Fruit fly (Drosophila melanogaster) whole organism, embryonic: ENCODE results near the gene slmb.

Experiments
- Abd-B ChIP-seq: fragments of 200-800 bp; sonication (Bioruptor generic); optimal IDR thresholded peaks from 2 replicates; lab custom pipeline; 2018; ENCODE audit warnings: missing biosample characterization, mild to moderate bottlenecking, missing genetic modification characterization, moderate library complexity
- Asciz ChIP-seq: fragments of 200-800 bp; sonication (Bioruptor generic); optimal IDR thresholded peaks from 2 replicates; lab custom pipeline; 2017; ENCODE audit warnings: missing biosample characterization, mild to moderate bottlenecking, missing genetic modification characterization, missing genetic modification reagents
- CG10209 ChIP-seq: fragments of 200-800 bp; sonication (Bioruptor generic); optimal IDR thresholded peaks from 3 replicates; lab custom pipeline; 2017; ENCODE audit warnings: missing biosample characterization, mild to moderate bottlenecking, missing genetic modification characterization, missing genetic modification reagents
- CG10366 ChIP-seq: fragments of 200-800 bp; sonication (Bioruptor generic); IDR thresholded peaks from 2 replicates; pipeline ENCODE4 v1.3.6; 2022; ENCODE audit warnings: missing biosample characterization, missing genetic modification characterization
- CG11093 ChIP-seq: fragments of 200-800 bp; sonication (Bioruptor generic); IDR thresholded peaks from 3 replicates; pipeline ENCODE4 v1.3.6; 2022; ENCODE audit warnings: missing biosample characterization, missing genetic modification characterization
- CG11695 ChIP-seq: fragments of 200-800 bp; sonication (Bioruptor generic); IDR thresholded peaks from 3 replicates; pipeline ENCODE4 v1.3.6; 2022; ENCODE audit warnings: missing biosample characterization, missing genetic modification characterization
- CG12391 ChIP-seq: fragments of 200-800 bp; sonication (Bioruptor generic); optimal IDR thresholded peaks from 3 replicates; lab custom pipeline; 2018; ENCODE audit warnings: missing biosample characterization, mild to moderate bottlenecking, missing genetic modification characterization, moderate library complexity
- CG13123 ChIP-seq: fragments of 200-800 bp; sonication (Bioruptor generic); optimal IDR thresholded peaks from 2 replicates; lab custom pipeline; 2016; ENCODE audit warnings: missing biosample characterization, missing genetic modification characterization
- CG15479 ChIP-seq: fragments of 200-800 bp; sonication (Bioruptor generic); optimal IDR thresholded peaks from 3 replicates; lab custom pipeline; 2019; ENCODE audit warnings: missing biosample characterization, mild to moderate bottlenecking, missing genetic modification characterization, moderate library complexity
- CG16815 ChIP-seq: fragments of 200-800 bp; sonication (Bioruptor generic); optimal IDR thresholded peaks from 3 replicates; lab custom pipeline; 2017; ENCODE audit warnings: missing biosample characterization, mild to moderate bottlenecking, missing genetic modification characterization
- CG2116 ChIP-seq: fragments of 200-800 bp; sonication (Bioruptor generic); optimal IDR thresholded peaks from 3 replicates; lab custom pipeline; 2018; ENCODE audit warnings: missing biosample characterization, mild to moderate bottlenecking, missing genetic modification characterization
- CG30403 ChIP-seq: fragments of 200-800 bp; sonication (Bioruptor generic); optimal IDR thresholded peaks from 3 replicates; lab custom pipeline; 2016; ENCODE audit warnings: missing biosample characterization, missing genetic modification characterization
- CG32532 ChIP-seq: fragments of 200-800 bp; sonication (Bioruptor generic); IDR thresholded peaks from 2 replicates; pipeline ENCODE4 v1.3.6; 2022; ENCODE audit warnings: missing biosample characterization, missing genetic modification characterization
- CG4282 ChIP-seq: fragments of 200-800 bp; sonication (Bioruptor generic); optimal IDR thresholded peaks from 2 replicates; lab custom pipeline; 2016; ENCODE audit warnings: missing biosample characterization, missing genetic modification characterization
- CG4328 ChIP-seq: fragments of 200-800 bp; sonication (Bioruptor generic); optimal IDR thresholded peaks from 3 replicates; lab custom pipeline; 2017; ENCODE audit warnings: missing biosample characterization, missing genetic modification reagents, missing genetic modification characterization
- CG6854 ChIP-seq: fragments of 200-800 bp; sonication (Bioruptor generic); optimal IDR thresholded peaks from 3 replicates; lab custom pipeline; 2017; ENCODE audit warnings: missing biosample characterization, mild to moderate bottlenecking, missing genetic modification characterization
- CG8765 ChIP-seq: fragments of 200-800 bp; sonication (Bioruptor generic); IDR thresholded peaks from 2 replicates; pipeline ENCODE4 v1.3.6; 2022; ENCODE audit warnings: missing biosample characterization, missing genetic modification characterization
- CG9609 ChIP-seq: fragments of 200-800 bp; sonication (Bioruptor generic); optimal IDR thresholded peaks from 3 replicates; lab custom pipeline; 2016; ENCODE audit warnings: missing biosample characterization, missing genetic modification characterization
- CG9817 ChIP-seq: fragments of 200-800 bp; sonication (Bioruptor generic); optimal IDR thresholded peaks from 2 replicates; lab custom pipeline; 2018; ENCODE audit warnings: missing biosample characterization, mild to moderate bottlenecking, missing genetic modification characterization, moderate library complexity
- CrebB ChIP-seq: fragments of 200-800 bp; sonication (Bioruptor generic); optimal IDR thresholded peaks from 3 replicates; lab custom pipeline; 2018; ENCODE audit warnings: missing biosample characterization, mild to moderate bottlenecking, missing genetic modification characterization
- D19A ChIP-seq: fragments of 200-800 bp; optimal IDR thresholded peaks from 3 replicates; lab custom pipeline; 2019; ENCODE audit warnings: missing biosample characterization, mild to moderate bottlenecking, missing genetic modification characterization, moderate library complexity
- Dek ChIP-seq: fragments of 200-800 bp; sonication (Bioruptor generic); optimal IDR thresholded peaks from 3 replicates; lab custom pipeline; 2019; ENCODE audit warnings: missing biosample characterization, mild to moderate bottlenecking, missing genetic modification characterization, moderate library complexity
- Dip2 ChIP-seq: fragments of 200-800 bp; sonication (Bioruptor generic); IDR thresholded peaks from 2 replicates; pipeline ENCODE4 v1.3.6; 2022; ENCODE audit warnings: missing biosample characterization, missing genetic modification characterization
- GATAe ChIP-seq: fragments of 200-800 bp; sonication (Bioruptor generic); conservative IDR thresholded peaks from 2 replicates; pipeline ENCODE4 v1.3.6; 2022; ENCODE audit warnings: missing biosample characterization, missing genetic modification characterization
- H15 ChIP-seq: fragments of 200-800 bp; sonication (Bioruptor generic); IDR thresholded peaks from 3 replicates; pipeline ENCODE4 v1.3.6; 2022; ENCODE audit warnings: missing biosample characterization, missing genetic modification characterization
- HLH3B ChIP-seq: fragments of 200-800 bp; sonication (Bioruptor generic); IDR thresholded peaks from 2 replicates; pipeline ENCODE4 v1.3.6; 2022; ENCODE audit warnings: missing biosample characterization, missing genetic modification characterization
- MTF-1 ChIP-seq: fragments of 200-800 bp; sonication (Bioruptor generic); optimal IDR thresholded peaks from 2 replicates; lab custom pipeline; 2018; ENCODE audit warnings: missing biosample characterization, mild to moderate bottlenecking, missing genetic modification characterization, borderline replicate concordance
- Myb ChIP-seq: fragments of 200-800 bp; sonication (Bioruptor generic); optimal IDR thresholded peaks from 2 replicates; lab custom pipeline; 2016; ENCODE audit warnings: missing biosample characterization, missing genetic modification characterization
- NC2β ChIP-seq: fragments of 200-800 bp; sonication (Bioruptor generic); optimal IDR thresholded peaks from 2 replicates; lab custom pipeline; 2016; ENCODE audit warnings: missing biosample characterization, missing genetic modification characterization
- NFAT ChIP-seq: fragments of 200-800 bp; sonication (Bioruptor generic); IDR thresholded peaks from 2 replicates; pipeline ENCODE4 v1.3.6; 2022; ENCODE audit warnings: missing biosample characterization, missing genetic modification characterization
- Neu2 ChIP-seq: fragments of 200-800 bp; sonication (Bioruptor generic); optimal IDR thresholded peaks from 3 replicates; lab custom pipeline; 2016; ENCODE audit warnings: missing biosample characterization, missing genetic modification characterization, borderline replicate concordance
- Oaz ChIP-seq: fragments of 200-800 bp; sonication (Bioruptor generic); IDR thresholded peaks from 2 replicates; pipeline ENCODE4 v1.3.6; 2022; ENCODE audit warnings: missing biosample characterization, missing genetic modification characterization
- Oli ChIP-seq: fragments of 200-800 bp; sonication (Bioruptor generic); optimal IDR thresholded peaks from 2 replicates; lab custom pipeline; 2018; ENCODE audit warnings: missing biosample characterization, mild to moderate bottlenecking, missing genetic modification characterization, moderate library complexity
- Pdp1 ChIP-seq, 2 experiments: fragments of 200-800 bp; sonication (Bioruptor generic); optimal IDR thresholded peaks; 3 replicates each; lab custom pipeline; 2016; ENCODE audit warnings: missing biosample characterization in 2 of 2, missing genetic modification characterization in 2 of 2, mild to moderate bottlenecking in 1 of 2, moderate library complexity in 1 of 2
- Sry-δ ChIP-seq: fragments of 200-800 bp; sonication (Bioruptor generic); optimal IDR thresholded peaks from 2 replicates; lab custom pipeline; 2016; ENCODE audit warnings: missing biosample characterization, missing genetic modification characterization
- Taf1 ChIP-seq: fragments of 200-800 bp; sonication (Bioruptor generic); IDR thresholded peaks from 2 replicates; pipeline ENCODE4 v1.3.6; 2022; ENCODE audit warnings: missing biosample characterization, missing genetic modification characterization
- ap ChIP-seq: fragments of 200-800 bp; sonication (Bioruptor generic); IDR thresholded peaks from 2 replicates; pipeline ENCODE4 v1.3.6; 2022; ENCODE audit warnings: missing biosample characterization, missing genetic modification characterization
- chif ChIP-seq, 2 experiments: fragments of 200-800 bp; sonication (Bioruptor generic); optimal IDR thresholded peaks; 3 replicates each; lab custom pipeline; 2016; ENCODE audit warnings: missing biosample characterization in 2 of 2, missing genetic modification characterization in 2 of 2
- crol ChIP-seq: fragments of 200-800 bp; sonication (Bioruptor generic); IDR thresholded peaks from 2 replicates; pipeline ENCODE4 v1.3.6; 2022; ENCODE audit warnings: missing biosample characterization, missing genetic modification characterization
- dmrt99B ChIP-seq: fragments of 200-800 bp; sonication (Bioruptor generic); optimal IDR thresholded peaks from 2 replicates; lab custom pipeline; 2018; ENCODE audit warnings: missing biosample characterization, mild to moderate bottlenecking, missing genetic modification characterization, moderate library complexity
- gt ChIP-seq: fragments of 200-800 bp; sonication (Bioruptor generic); IDR thresholded peaks from 2 replicates; pipeline ENCODE4 v1.3.6; 2022; ENCODE audit warnings: missing biosample characterization, missing genetic modification characterization
- knrl ChIP-seq: fragments of 200-800 bp; sonication (Bioruptor generic); IDR thresholded peaks from 3 replicates; pipeline ENCODE4 v1.3.6; 2022; ENCODE audit warnings: missing biosample characterization, missing genetic modification characterization; ENCODE audit not compliant: partially characterized antibody
- org-1 ChIP-seq: fragments of 200-800 bp; sonication (Bioruptor generic); optimal IDR thresholded peaks from 2 replicates; lab custom pipeline; 2017; ENCODE audit warnings: missing biosample characterization, missing genetic modification characterization
- pita ChIP-seq: fragments of 200-800 bp; sonication (Bioruptor generic); optimal IDR thresholded peaks from 2 replicates; lab custom pipeline; 2017; ENCODE audit warnings: missing biosample characterization, mild to moderate bottlenecking, missing genetic modification characterization
- pzg ChIP-seq: fragments of 200-800 bp; sonication (Bioruptor generic); optimal IDR thresholded peaks from 3 replicates; lab custom pipeline; 2018; ENCODE audit warnings: missing biosample characterization, mild to moderate bottlenecking, missing genetic modification characterization, moderate library complexity
- seq ChIP-seq: fragments of 200-800 bp; sonication (Bioruptor generic); IDR thresholded peaks from 2 replicates; pipeline ENCODE4 v1.3.6; 2022; ENCODE audit warnings: missing biosample characterization, missing genetic modification characterization
- trem ChIP-seq: fragments of 200-800 bp; optimal IDR thresholded peaks from 3 replicates; lab custom pipeline; 2019; ENCODE audit warnings: missing biosample characterization, mild to moderate bottlenecking, missing genetic modification characterization, moderate library complexity
- twi ChIP-seq: fragments of 200-800 bp; optimal IDR thresholded peaks from 2 replicates; lab custom pipeline; 2019; ENCODE audit warnings: missing biosample characterization, mild to moderate bottlenecking, missing genetic modification characterization, moderate library complexity
- vfl ChIP-seq: fragments of 200-800 bp; sonication (Bioruptor generic); optimal IDR thresholded peaks from 2 replicates; lab custom pipeline; 2016; ENCODE audit warnings: missing biosample characterization, missing genetic modification characterization
- zfh1 ChIP-seq: fragments of 200-800 bp; sonication (Bioruptor generic); IDR thresholded peaks from 3 replicates; pipeline ENCODE4 v1.3.6; 2022; ENCODE audit warnings: missing biosample characterization, missing genetic modification characterization

Gene slmb

DNA sequence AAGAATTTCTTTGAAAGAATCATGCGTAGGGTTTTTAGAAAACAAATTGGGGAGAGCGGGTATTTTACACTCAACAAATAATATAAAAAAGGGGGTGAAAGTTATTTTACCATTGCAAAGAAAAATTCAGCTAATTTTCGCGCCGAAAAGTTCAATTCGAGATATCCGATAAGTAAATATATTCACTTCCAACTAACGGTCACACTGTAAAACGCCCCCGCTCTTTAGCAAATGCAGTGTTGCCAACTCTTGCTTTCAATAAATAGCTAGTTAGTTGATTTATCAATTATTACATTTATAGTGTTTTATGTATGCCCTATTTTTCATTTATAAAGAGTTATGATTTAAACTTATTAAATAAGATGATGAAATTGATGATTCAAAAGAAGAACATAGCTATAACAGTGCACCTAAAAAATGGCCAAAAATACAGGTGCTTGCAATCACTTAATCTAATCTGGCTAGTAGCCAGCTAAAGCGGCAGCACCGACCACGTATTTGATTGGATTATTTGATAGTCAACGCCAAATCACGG is 11.0 kb upstream of the slmb start, which contains the start of gene meigo (continued):
- peak; percentile 36 for TF ChIP-seq NC2β (GFP tag; lab: Kevin White, UChicago)
- peak; percentile 41 for TF ChIP-seq CG16815 (GFP tag; lab: Kevin White, UChicago)
- peak; percentile 20 for TF ChIP-seq Myb (GFP tag; lab: Kevin White, UChicago)
- peak; percentile 66 for TF ChIP-seq vfl (GFP tag; lab: Kevin White, UChicago)
- no peak for TF ChIP-seq MTF-1 (GFP tag; lab: Kevin White, UChicago)
- TF ChIP-seq Abd-B (GFP tag; lab: Kevin White, UChicago) = peak; percentile 90
- peak; percentile 44 for TF ChIP-seq CrebB (tag; lab: Kevin White, UChicago)
- no peak for TF ChIP-seq ap (GFP tag; lab: Robert Waterston, UW)
- TF ChIP-seq Asciz = no peak
- peak; percentile 48 for TF ChIP-seq GATAe
- no peak for TF ChIP-seq CG9609 (GFP tag; lab: Kevin White, UChicago)
- TF ChIP-seq crol (GFP tag; lab: Robert Waterston, UW) = no peak
- TF ChIP-seq zfh1 = peak; percentile 58; the same call in 1 of the 3 replicates
- peak; percentile 39; the same call in 1 of the 2 replicates for TF ChIP-seq CG10366 (GFP tag; lab: Robert Waterston, UW)
- no peak for TF ChIP-seq dmrt99B (tag; lab: Kevin White, UChicago)
- TF ChIP-seq CG9817 (tag; lab: Kevin White, UChicago) = peak; percentile 79
- no peak for TF ChIP-seq CG15479 (GFP tag; lab: Kevin White, UChicago)
- no peak for TF ChIP-seq pita
- TF ChIP-seq CG2116 (GFP tag; lab: Kevin White, UChicago) = peak; percentile 85
- no peak for TF ChIP-seq H15 (GFP tag; lab: Robert Waterston, UW)
- peak; percentile 70; the same call in 1 of the 2 replicates for TF ChIP-seq NFAT
- peak; percentile 86 for TF ChIP-seq CG12391 (tag; lab: Kevin White, UChicago)
- no peak for TF ChIP-seq knrl (GFP tag; lab: Robert Waterston, UW)
- TF ChIP-seq CG8765 (GFP tag; lab: Robert Waterston, UW) = no peak
- no peak for TF ChIP-seq CG6854 (GFP tag; lab: Kevin White, UChicago)
- no peak for TF ChIP-seq CG4282 (GFP tag; lab: Kevin White, UChicago)
- TF ChIP-seq CG4328 = peak; percentile 42
- no peak for TF ChIP-seq gt (GFP tag; lab: Robert Waterston, UW)
- peak; percentile 53 for TF ChIP-seq Oli
- TF ChIP-seq CG10209 = peak; percentile 46
- TF ChIP-seq HLH3B (GFP tag; lab: Robert Waterston, UW) = peak; percentile 47; the same call in 1 of the 2 replicates
- peak; percentile 83 for TF ChIP-seq pzg (GFP tag; lab: Kevin White, UChicago)
- peak; percentile 74 for TF ChIP-seq Dek (tag; lab: Kevin White, UChicago)
- no peak for TF ChIP-seq D19A (tag; lab: Kevin White, UChicago)
- peak; percentile 52 for TF ChIP-seq twi
- no peak for TF ChIP-seq Neu2 (GFP tag; lab: Kevin White, UChicago)
- TF ChIP-seq seq (GFP tag; lab: Robert Waterston, UW) = no peak
- TF ChIP-seq Sry-δ = peak; percentile 59
- TF ChIP-seq Dip2 (GFP tag; lab: Robert Waterston, UW) = no peak
- peak; percentile 51; the same call in 1 of the 2 replicates for TF ChIP-seq Taf1
- peak; percentile 72 for TF ChIP-seq CG32532 (GFP tag; lab: Robert Waterston, UW)
- TF ChIP-seq CG13123 (GFP tag; lab: Kevin White, UChicago) = peak; percentile 44
- TF ChIP-seq Pdp1 (GFP tag; optimal IDR thresholded peaks at IDR 0.05; lab: Kevin White, UChicago) = peak in 1 of 2 experiments; percentile 65
- TF ChIP-seq chif (GFP tag; optimal IDR thresholded peaks at IDR 0.05; lab: Kevin White, UChicago) = peak in 1 of 2 experiments; percentile 22
- no peak for TF ChIP-seq CG11695 (GFP tag; lab: Robert Waterston, UW)
- TF ChIP-seq Oaz = no peak
- peak; percentile 82 for TF ChIP-seq trem (tag; lab: Kevin White, UChicago)
- TF ChIP-seq CG11093 (GFP tag; lab: Robert Waterston, UW) = peak; percentile 28; the same call in 1 of the 3 replicates
- TF ChIP-seq CG30403 = peak; percentile 73
- no peak for TF ChIP-seq org-1
